Fruit fly (Drosophila melanogaster): ENCODE results near the gene CG17717.

- TF ChIP-seq D1 (tag; optimal IDR thresholded peaks at IDR 0.05) = no peak
- TF ChIP-seq EcR (GFP tag; optimal IDR thresholded peaks at IDR 0.05) = no peak
- TF ChIP-seq CG9948 (tag; optimal IDR thresholded peaks at IDR 0.05) = no peak
- TF ChIP-seq gl (tag; optimal IDR thresholded peaks at IDR 0.05) = no peak
- no peak for TF ChIP-seq CG4496 (GFP tag; IDR thresholded peaks at IDR 0.05)
- no peak for TF ChIP-seq Snoo (tag; optimal IDR thresholded peaks at IDR 0.05)
- TF ChIP-seq CG12605 (GFP tag; IDR thresholded peaks at IDR 0.05) = no peak
These were observed 22.7 kb downstream of the CG17717 start for dm6 chrX:6611831-6612230.

All from whole organism, pupa.